Fruit fly (Drosophila melanogaster) Kc167 (cell line): ENCODE data around the gene Acp95EF.

ENCODE experiments used
- h ChIP-seq: fragments of >200 bp; optimal IDR thresholded peaks from 3 replicates; lab custom pipeline; 2018; ENCODE audit warnings: missing external identifiers
- psq ChIP-seq: fragments of >200 bp; optimal IDR thresholded peaks from 2 replicates; lab custom pipeline; 2017; ENCODE audit warnings: missing external identifiers

- TF ChIP-seq h (lab: Kevin White, UChicago): no peak
- TF ChIP-seq psq (lab: Kevin White, UChicago): no peak
Measured at dm6 chr3R:24218565-24218964, 10.2 kb upstream of the Acp95EF start, which contains the start of gene CG17786.
